Fruit fly (Drosophila melanogaster) whole organism, wandering third instar larva: ENCODE data around the gene Sfp77F.

ENCODE experiments used
- Dfd ChIP-seq: fragments of >200 bp; optimal IDR thresholded peaks from 2 replicates; lab custom pipeline; 2017; ENCODE audit warnings: missing biosample characterization, missing genetic modification characterization
- Dif ChIP-seq: fragments of 200-275, 200-300 bp; sonication (Bioruptor generic); optimal IDR thresholded peaks from 2 replicates; lab custom pipeline; 2018; ENCODE audit warnings: missing biosample characterization, missing genetic modification characterization; ENCODE audit not compliant: partially characterized antibody
- Sp1 ChIP-seq: fragments of 200-800 bp; sonication (Bioruptor generic); optimal IDR thresholded peaks from 3 replicates; lab custom pipeline; 2019; ENCODE audit warnings: missing biosample characterization, mild to moderate bottlenecking, missing genetic modification characterization, moderate library complexity
- psq ChIP-seq: fragments of 200-800 bp; sonication (Bioruptor generic); optimal IDR thresholded peaks from 3 replicates; lab custom pipeline; 2017; ENCODE audit warnings: missing biosample characterization, mild to moderate bottlenecking, missing genetic modification characterization, moderate library complexity

DNA sequence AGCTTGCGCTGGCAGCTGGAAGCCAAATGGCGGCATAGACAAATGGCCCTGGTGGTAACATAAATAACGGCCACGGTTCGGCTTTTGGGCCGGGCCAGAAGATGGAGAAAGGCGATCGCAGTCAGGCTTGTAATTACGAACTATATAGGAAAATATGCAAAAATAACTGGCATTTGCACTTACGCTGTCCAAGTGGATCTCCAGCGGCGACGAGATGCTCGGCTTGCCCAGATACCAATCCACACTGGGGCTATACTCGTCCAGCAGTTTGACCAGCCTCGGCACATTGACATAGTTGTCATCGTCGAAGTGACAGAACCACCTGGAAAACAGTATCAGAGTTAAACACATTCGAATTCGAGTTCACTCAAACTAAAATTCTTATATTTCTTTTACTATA is 30.3 kb upstream of the Sfp77F start, which contains the start of gene CG10589:
- TF ChIP-seq Sp1 = no peak
- TF ChIP-seq Dfd (GFP tag; lab: Kevin White, UChicago) = no peak
- TF ChIP-seq psq (GFP tag; lab: Kevin White, UChicago) = no peak
- TF ChIP-seq Dif (GFP tag; lab: Kevin White, UChicago) = no peak
